Fruit fly (Drosophila melanogaster) whole organism, embryonic: Measurements from ENCODE around the gene vnd.

Experiments
- Aef1 ChIP-seq: fragments of 200-800 bp; sonication (Bioruptor generic); IDR thresholded peaks from 3 replicates; pipeline ENCODE4 v1.3.6; 2022; ENCODE audit warnings: missing biosample characterization, missing genetic modification characterization
- Atf3 ChIP-seq: fragments of 200-800 bp; sonication (Bioruptor generic); optimal IDR thresholded peaks from 3 replicates; lab custom pipeline; 2016; ENCODE audit warnings: missing biosample characterization, missing genetic modification characterization
- Bdp1 ChIP-seq: fragments of 200-800 bp; sonication (Bioruptor generic); optimal IDR thresholded peaks from 3 replicates; lab custom pipeline; 2016; ENCODE audit warnings: missing biosample characterization, missing genetic modification characterization
- CG10267 ChIP-seq: fragments of 200-800 bp; sonication (Bioruptor generic); optimal IDR thresholded peaks from 2 replicates; lab custom pipeline; 2018; ENCODE audit warnings: missing biosample characterization, mild to moderate bottlenecking, missing genetic modification characterization, moderate library complexity
- CG10274 ChIP-seq: fragments of 200-800 bp; sonication (Bioruptor generic); optimal IDR thresholded peaks from 3 replicates; lab custom pipeline; 2017; ENCODE audit warnings: missing biosample characterization, mild to moderate bottlenecking, missing genetic modification characterization
- CG10431 ChIP-seq: fragments of 200-800 bp; sonication (Bioruptor generic); optimal IDR thresholded peaks from 3 replicates; lab custom pipeline; 2018; ENCODE audit warnings: missing biosample characterization, mild to moderate bottlenecking, missing genetic modification characterization
- CG10565 ChIP-seq: fragments of 200-800 bp; sonication (Bioruptor generic); optimal IDR thresholded peaks from 3 replicates; lab custom pipeline; 2016; ENCODE audit warnings: missing biosample characterization, mild to moderate bottlenecking, missing genetic modification characterization
- CG11695 ChIP-seq: fragments of 200-800 bp; sonication (Bioruptor generic); IDR thresholded peaks from 3 replicates; pipeline ENCODE4 v1.3.6; 2022; ENCODE audit warnings: missing biosample characterization, missing genetic modification characterization
- CG12104 ChIP-seq: fragments of 200-800 bp; sonication (Bioruptor generic); optimal IDR thresholded peaks from 3 replicates; lab custom pipeline; 2016; ENCODE audit warnings: missing biosample characterization, missing genetic modification characterization
- CG12299 ChIP-seq: fragments of 200-800 bp; sonication (Bioruptor generic); optimal IDR thresholded peaks from 2 replicates; lab custom pipeline; 2018; ENCODE audit warnings: missing biosample characterization, mild to moderate bottlenecking, missing genetic modification characterization
- CG12769 ChIP-seq: fragments of 200-800 bp; sonication (Bioruptor generic); optimal IDR thresholded peaks from 2 replicates; lab custom pipeline; 2019; ENCODE audit warnings: missing biosample characterization, mild to moderate bottlenecking, missing genetic modification characterization, moderate library complexity
- CG13123 ChIP-seq: fragments of 200-800 bp; sonication (Bioruptor generic); optimal IDR thresholded peaks from 2 replicates; lab custom pipeline; 2016; ENCODE audit warnings: missing biosample characterization, missing genetic modification characterization
- CG13424 ChIP-seq: fragments of 200-800 bp; sonication (Bioruptor generic); optimal IDR thresholded peaks from 2 replicates; lab custom pipeline; 2019; ENCODE audit warnings: missing biosample characterization, mild to moderate bottlenecking, missing genetic modification characterization, moderate library complexity
- CG16813 ChIP-seq: fragments of 200-800 bp; sonication (Bioruptor generic); IDR thresholded peaks from 3 replicates; pipeline ENCODE4 v1.3.6; 2022; ENCODE audit warnings: missing biosample characterization, missing genetic modification characterization; ENCODE audit not compliant: partially characterized antibody
- CG2678 ChIP-seq: fragments of 200-800 bp; sonication (Bioruptor generic); optimal IDR thresholded peaks from 3 replicates; lab custom pipeline; 2019; ENCODE audit warnings: missing biosample characterization, mild to moderate bottlenecking, missing genetic modification characterization, moderate library complexity
- CG4282 ChIP-seq: fragments of 200-800 bp; sonication (Bioruptor generic); optimal IDR thresholded peaks from 2 replicates; lab custom pipeline; 2016; ENCODE audit warnings: missing biosample characterization, missing genetic modification characterization
- CG4360 ChIP-seq: fragments of 200-800 bp; sonication (Bioruptor generic); IDR thresholded peaks from 2 replicates; pipeline ENCODE4 v1.3.6; 2022; ENCODE audit warnings: missing biosample characterization, missing genetic modification characterization
- CG4617 ChIP-seq: fragments of 200-800 bp; sonication (Bioruptor generic); optimal IDR thresholded peaks from 3 replicates; lab custom pipeline; 2016; ENCODE audit warnings: missing biosample characterization, missing genetic modification characterization, borderline replicate concordance
- CG4854 ChIP-seq: fragments of 200-800 bp; sonication (Bioruptor generic); optimal IDR thresholded peaks from 2 replicates; lab custom pipeline; 2016; ENCODE audit warnings: missing biosample characterization, missing genetic modification characterization, inconsistent platforms
- CG5180 ChIP-seq: fragments of 200-800 bp; sonication (Bioruptor generic); optimal IDR thresholded peaks from 3 replicates; lab custom pipeline; 2017; ENCODE audit warnings: missing biosample characterization, missing genetic modification characterization, mild to moderate bottlenecking, moderate library complexity, missing genetic modification reagents
- CG6175 ChIP-seq: fragments of 200-800 bp; sonication (Bioruptor generic); IDR thresholded peaks from 3 replicates; pipeline ENCODE4 v1.3.6; 2022; ENCODE audit warnings: missing biosample characterization, missing genetic modification characterization
- CG6254 ChIP-seq: fragments of 200-800 bp; sonication (Bioruptor generic); optimal IDR thresholded peaks from 3 replicates; lab custom pipeline; 2017; ENCODE audit warnings: mild to moderate bottlenecking, missing biosample characterization, missing genetic modification reagents, missing genetic modification characterization
- CG9215 ChIP-seq: fragments of 200-800 bp; sonication (Bioruptor generic); IDR thresholded peaks from 2 replicates; pipeline ENCODE4 v1.3.6; 2022; ENCODE audit warnings: missing biosample characterization, missing genetic modification characterization
- CG9797 ChIP-seq: fragments of 200-800 bp; sonication (Bioruptor generic); optimal IDR thresholded peaks from 3 replicates; lab custom pipeline; 2018; ENCODE audit warnings: missing biosample characterization, mild to moderate bottlenecking, missing genetic modification characterization
- CHES-1-like ChIP-seq: fragments of 200-800 bp; sonication (Bioruptor generic); optimal IDR thresholded peaks from 2 replicates; lab custom pipeline; 2016; ENCODE audit warnings: missing biosample characterization, missing genetic modification characterization
- Chrac-16 ChIP-seq: fragments of 200-800 bp; sonication (Bioruptor generic); optimal IDR thresholded peaks from 3 replicates; lab custom pipeline; 2016; ENCODE audit warnings: missing biosample characterization, missing genetic modification characterization
- Dll ChIP-seq: fragments of 200-800 bp; sonication (Bioruptor generic); IDR thresholded peaks from 4 replicates; pipeline ENCODE4 v1.3.6; 2022; ENCODE audit warnings: missing biosample characterization, missing genetic modification characterization; ENCODE audit not compliant: partially characterized antibody
- E2f1 ChIP-seq: fragments of 200-800 bp; sonication (Bioruptor generic); IDR thresholded peaks from 2 replicates; pipeline ENCODE4 v1.3.6; 2022; ENCODE audit warnings: missing biosample characterization, missing genetic modification characterization
- GATAe ChIP-seq: fragments of 200-800 bp; sonication (Bioruptor generic); conservative IDR thresholded peaks from 2 replicates; pipeline ENCODE4 v1.3.6; 2022; ENCODE audit warnings: missing biosample characterization, missing genetic modification characterization
- HLH54F ChIP-seq: fragments of 200-800 bp; sonication (Bioruptor generic); optimal IDR thresholded peaks from 3 replicates; lab custom pipeline; 2016; ENCODE audit warnings: missing biosample characterization, missing genetic modification characterization
- Jarid2 ChIP-seq: fragments of 200-800 bp; sonication (Bioruptor generic); optimal IDR thresholded peaks from 3 replicates; lab custom pipeline; 2017; ENCODE audit warnings: mild to moderate bottlenecking, missing biosample characterization, missing genetic modification reagents, missing genetic modification characterization
- Kr ChIP-seq: fragments of 200-800 bp; sonication (Bioruptor generic); optimal IDR thresholded peaks from 2 replicates; lab custom pipeline; 2017; ENCODE audit warnings: missing biosample characterization, mild to moderate bottlenecking, missing genetic modification characterization
- Myb ChIP-seq: fragments of 200-800 bp; sonication (Bioruptor generic); optimal IDR thresholded peaks from 2 replicates; lab custom pipeline; 2016; ENCODE audit warnings: missing biosample characterization, missing genetic modification characterization
- Nf-YB ChIP-seq: fragments of 200-800 bp; sonication (Bioruptor generic); optimal IDR thresholded peaks from 3 replicates; lab custom pipeline; 2019; ENCODE audit warnings: missing biosample characterization, mild to moderate bottlenecking, missing genetic modification characterization, moderate library complexity
- Oli ChIP-seq: fragments of 200-800 bp; sonication (Bioruptor generic); optimal IDR thresholded peaks from 2 replicates; lab custom pipeline; 2018; ENCODE audit warnings: missing biosample characterization, mild to moderate bottlenecking, missing genetic modification characterization, moderate library complexity
- Ssrp ChIP-seq: fragments of 200-800 bp; sonication (Bioruptor generic); optimal IDR thresholded peaks from 2 replicates; lab custom pipeline; 2018; ENCODE audit warnings: missing biosample characterization, mild to moderate bottlenecking, missing genetic modification characterization, moderate library complexity
- ab ChIP-seq: fragments of 200-800 bp; sonication (Bioruptor generic); optimal IDR thresholded peaks from 2 replicates; lab custom pipeline; 2016; ENCODE audit warnings: missing biosample characterization, missing genetic modification characterization
- al ChIP-seq: fragments of 200-800 bp; sonication (Bioruptor generic); IDR thresholded peaks from 2 replicates; pipeline ENCODE4 v1.3.6; 2022; ENCODE audit warnings: missing biosample characterization, missing genetic modification characterization
- ase ChIP-seq: fragments of 200-800 bp; sonication (Bioruptor generic); IDR thresholded peaks from 3 replicates; pipeline ENCODE4 v1.3.6; 2022; ENCODE audit warnings: missing biosample characterization, missing genetic modification characterization
- dysf ChIP-seq: fragments of 200-800 bp; sonication (Bioruptor generic); IDR thresholded peaks from 3 replicates; pipeline ENCODE4 v1.3.6; 2022; ENCODE audit warnings: missing biosample characterization, missing genetic modification characterization
- ems ChIP-seq: fragments of 200-800 bp; sonication (Bioruptor generic); optimal IDR thresholded peaks from 3 replicates; lab custom pipeline; 2016; ENCODE audit warnings: missing biosample characterization, missing genetic modification characterization
- fd102C ChIP-seq: fragments of 200-800 bp; sonication (Bioruptor generic); optimal IDR thresholded peaks from 2 replicates; lab custom pipeline; 2018; ENCODE audit warnings: missing biosample characterization, mild to moderate bottlenecking, missing genetic modification characterization, moderate library complexity
- hb ChIP-seq: fragments of 200-800 bp; sonication (Bioruptor generic); IDR thresholded peaks from 3 replicates; pipeline ENCODE4 v1.3.6; 2022; ENCODE audit warnings: missing biosample characterization, missing genetic modification characterization; ENCODE audit not compliant: partially characterized antibody
- phol ChIP-seq: fragments of 200-800 bp; sonication (Bioruptor generic); optimal IDR thresholded peaks from 3 replicates; lab custom pipeline; 2018; ENCODE audit warnings: missing biosample characterization, mild to moderate bottlenecking, missing genetic modification characterization, moderate library complexity
- row ChIP-seq: fragments of 200-800 bp; sonication (Bioruptor generic); IDR thresholded peaks from 3 replicates; pipeline ENCODE4 v1.3.6; 2022; ENCODE audit warnings: missing biosample characterization, missing genetic modification characterization
- sima ChIP-seq: fragments of 200-800 bp; sonication (Bioruptor generic); optimal IDR thresholded peaks from 2 replicates; lab custom pipeline; 2016; ENCODE audit warnings: missing biosample characterization, missing genetic modification characterization
- sqz ChIP-seq: fragments of 200-800 bp; sonication (Bioruptor generic); optimal IDR thresholded peaks from 3 replicates; lab custom pipeline; 2018; ENCODE audit warnings: missing biosample characterization, mild to moderate bottlenecking, missing genetic modification characterization
- stwl ChIP-seq: fragments of 200-800 bp; sonication (Bioruptor generic); optimal IDR thresholded peaks from 3 replicates; lab custom pipeline; 2018; ENCODE audit warnings: missing biosample characterization, mild to moderate bottlenecking, missing genetic modification characterization, moderate library complexity
- unc-4 ChIP-seq: fragments of 200-800 bp; sonication (Bioruptor generic); IDR thresholded peaks from 2 replicates; pipeline ENCODE4 v1.3.6; 2022; ENCODE audit warnings: missing biosample characterization, missing genetic modification characterization; ENCODE audit not compliant: partially characterized antibody
- zen ChIP-seq: fragments of 200-800 bp; sonication (Bioruptor generic); optimal IDR thresholded peaks from 3 replicates; lab custom pipeline; 2018; ENCODE audit warnings: missing biosample characterization, mild to moderate bottlenecking, missing genetic modification characterization, moderate library complexity

vnd gene

dm6 chrX:647056-647627 lies 65.2 kb downstream of the vnd start, which contains the start of gene Roc1a (continued):
- TF ChIP-seq GATAe (GFP tag; lab: Robert Waterston, UW) (no peak), CG10274 (GFP tag; lab: Kevin White, UChicago) (no peak), row (GFP tag; lab: Robert Waterston, UW) (peak; percentile 73), CG10565 (no peak), stwl (tag; lab: Kevin White, UChicago) (no peak), Jarid2 (GFP tag; lab: Kevin White, UChicago) (no peak), CG9797 (GFP tag; lab: Kevin White, UChicago) (peak; percentile 59), Aef1 (GFP tag; lab: Robert Waterston, UW) (no peak), Bdp1 (GFP tag; lab: Kevin White, UChicago) (no peak), CG4282 (GFP tag; lab: Kevin White, UChicago) (no peak), CG6254 (GFP tag; lab: Kevin White, UChicago) (no peak), CG5180 (no peak), Dll (GFP tag; lab: Robert Waterston, UW) (peak; percentile 57; the same call in 1 of the 4 replicates), CG6175 (GFP tag; lab: Robert Waterston, UW) (no peak), fd102C (GFP tag; lab: Kevin White, UChicago) (no peak), Atf3 (no peak), unc-4 (peak; percentile 74), CG4617 (GFP tag; lab: Kevin White, UChicago) (peak; percentile 67), CG2678 (tag; lab: Kevin White, UChicago) (no peak), ase (GFP tag; lab: Robert Waterston, UW) (no peak), CG12299 (tag; lab: Kevin White, UChicago) (no peak), sqz (GFP tag; lab: Kevin White, UChicago) (no peak), Oli (no peak), CG10267 (tag; lab: Kevin White, UChicago) (no peak), CG12769 (tag; lab: Kevin White, UChicago) (no peak), dysf (GFP tag; lab: Robert Waterston, UW) (no peak), CG11695 (GFP tag; lab: Robert Waterston, UW) (no peak), ems (no peak), Ssrp (tag; lab: Kevin White, UChicago) (no peak), CHES-1-like (GFP tag; lab: Kevin White, UChicago) (no peak), sima (GFP tag; lab: Kevin White, UChicago) (no peak), CG13123 (GFP tag; lab: Kevin White, UChicago) (no peak), CG9215 (GFP tag; lab: Robert Waterston, UW) (no peak), HLH54F (GFP tag; lab: Kevin White, UChicago) (no peak), CG4360 (GFP tag; lab: Robert Waterston, UW) (no peak), Chrac-16 (no peak), CG12104 (GFP tag; lab: Kevin White, UChicago) (no peak), hb (GFP tag; lab: Robert Waterston, UW) (peak; percentile 68; the same call in 2 of the 3 replicates), al (GFP tag; lab: Robert Waterston, UW) (no peak), Myb (no peak), ab (GFP tag; lab: Kevin White, UChicago) (no peak), phol (tag; lab: Kevin White, UChicago) (peak; percentile 34), CG16813 (peak; percentile 73), CG10431 (GFP tag; lab: Kevin White, UChicago) (no peak), Nf-YB (no peak), CG4854 (GFP tag; lab: Kevin White, UChicago) (no peak), zen (no peak), Kr (GFP tag; lab: Kevin White, UChicago) (no peak), CG13424 (tag; lab: Kevin White, UChicago) (peak; percentile 20), E2f1 (no peak)
